Fruit fly (Drosophila melanogaster) whole organism, embryonic: ENCODE data around the gene CG15403.

ENCODE experiments used
- Adf1 ChIP-seq: fragments of 200-800 bp; sonication (Bioruptor generic); IDR thresholded peaks from 2 replicates; pipeline ENCODE4 v1.3.6; 2022; ENCODE audit warnings: missing biosample characterization, missing genetic modification characterization
- Blimp-1 ChIP-seq: fragments of 200-800 bp; sonication (Bioruptor generic); optimal IDR thresholded peaks from 3 replicates; lab custom pipeline; 2018; ENCODE audit warnings: missing biosample characterization, missing genetic modification characterization, mild to moderate bottlenecking, moderate library complexity, missing genetic modification reagents
- CG10274 ChIP-seq: fragments of 200-800 bp; sonication (Bioruptor generic); optimal IDR thresholded peaks from 3 replicates; lab custom pipeline; 2017; ENCODE audit warnings: missing biosample characterization, mild to moderate bottlenecking, missing genetic modification characterization
- CG10431 ChIP-seq: fragments of 200-800 bp; sonication (Bioruptor generic); optimal IDR thresholded peaks from 3 replicates; lab custom pipeline; 2018; ENCODE audit warnings: missing biosample characterization, mild to moderate bottlenecking, missing genetic modification characterization
- CG1233 ChIP-seq: fragments of 200-800 bp; sonication (Bioruptor generic); optimal IDR thresholded peaks from 4 replicates; lab custom pipeline; 2018; ENCODE audit warnings: missing biosample characterization, mild to moderate bottlenecking, missing genetic modification characterization
- CG17568 ChIP-seq: fragments of 200-800 bp; sonication (Bioruptor generic); optimal IDR thresholded peaks from 2 replicates; lab custom pipeline; 2018; ENCODE audit warnings: missing biosample characterization, mild to moderate bottlenecking, missing genetic modification characterization, moderate library complexity
- CG17912 ChIP-seq: fragments of 200-800 bp; sonication (Bioruptor generic); optimal IDR thresholded peaks from 2 replicates; lab custom pipeline; 2018; ENCODE audit warnings: missing biosample characterization, mild to moderate bottlenecking, missing genetic modification characterization
- CG31388 ChIP-seq: fragments of 200-800 bp; sonication (Bioruptor generic); optimal IDR thresholded peaks from 2 replicates; lab custom pipeline; 2016; ENCODE audit warnings: missing biosample characterization, missing genetic modification characterization
- CG4707 ChIP-seq: fragments of 200-800 bp; sonication (Bioruptor generic); optimal IDR thresholded peaks from 2 replicates; lab custom pipeline; 2018; ENCODE audit warnings: missing biosample characterization, mild to moderate bottlenecking, missing genetic modification characterization, moderate library complexity
- CG6654 ChIP-seq: fragments of 200-800 bp; sonication (Bioruptor generic); optimal IDR thresholded peaks from 2 replicates; lab custom pipeline; 2017; ENCODE audit warnings: missing biosample characterization, mild to moderate bottlenecking, missing genetic modification characterization
- CG6689 ChIP-seq: fragments of 200-800 bp; sonication (Bioruptor generic); IDR thresholded peaks from 2 replicates; pipeline ENCODE4 v1.3.6; 2022; ENCODE audit warnings: missing biosample characterization, missing genetic modification characterization
- CG7963 ChIP-seq: fragments of 200-800 bp; sonication (Bioruptor generic); IDR thresholded peaks from 3 replicates; pipeline ENCODE4 v1.3.6; 2022; ENCODE audit warnings: missing biosample characterization, missing genetic modification characterization; ENCODE audit not compliant: partially characterized antibody
- CG8924 ChIP-seq: fragments of 200-800 bp; optimal IDR thresholded peaks from 3 replicates; lab custom pipeline; 2019; ENCODE audit warnings: missing biosample characterization, mild to moderate bottlenecking, missing genetic modification characterization, moderate library complexity
- CoRest ChIP-seq: fragments of 200-800 bp; sonication (Bioruptor generic); optimal IDR thresholded peaks from 3 replicates; lab custom pipeline; 2018; ENCODE audit warnings: missing biosample characterization, mild to moderate bottlenecking, missing genetic modification characterization, moderate library complexity
- D19B ChIP-seq: fragments of 200-800 bp; sonication (Bioruptor generic); optimal IDR thresholded peaks from 2 replicates; lab custom pipeline; 2017; ENCODE audit warnings: missing biosample characterization, mild to moderate bottlenecking, missing genetic modification characterization
- Fer1 ChIP-seq: fragments of 200-800 bp; sonication (Bioruptor generic); optimal IDR thresholded peaks from 2 replicates; lab custom pipeline; 2017; ENCODE audit warnings: missing biosample characterization, mild to moderate bottlenecking, missing genetic modification characterization
- Fer2 ChIP-seq: fragments of 200-800 bp; sonication (Bioruptor generic); optimal IDR thresholded peaks from 2 replicates; lab custom pipeline; 2018; ENCODE audit warnings: missing biosample characterization, mild to moderate bottlenecking, missing genetic modification characterization, moderate library complexity
- H15 ChIP-seq: fragments of 200-800 bp; sonication (Bioruptor generic); IDR thresholded peaks from 3 replicates; pipeline ENCODE4 v1.3.6; 2022; ENCODE audit warnings: missing biosample characterization, missing genetic modification characterization
- Hr51 ChIP-seq, 2 experiments: fragments of 200-800 bp; sonication (Bioruptor generic); optimal IDR thresholded peaks; 2 replicates in 1 of 2; 3 replicates in 1 of 2; lab custom pipeline; 2016 to 2018; ENCODE audit warnings: missing biosample characterization in 2 of 2, missing genetic modification characterization in 2 of 2, mild to moderate bottlenecking in 1 of 2, moderate library complexity in 1 of 2
- Hr78 ChIP-seq, 2 experiments: fragments of 200-800 bp in 1 of 2; fragments of >200 bp in 1 of 2; sonication (Bioruptor generic) in 1 of 2; optimal IDR thresholded peaks; 2 replicates each; lab custom pipeline; 2017 to 2019; ENCODE audit warnings: missing biosample characterization in 2 of 2, missing genetic modification characterization in 2 of 2, mild to moderate bottlenecking in 1 of 2, moderate library complexity in 1 of 2
- MESR4 ChIP-seq: fragments of 200-800 bp; sonication (Bioruptor generic); optimal IDR thresholded peaks from 2 replicates; lab custom pipeline; 2018; ENCODE audit warnings: missing biosample characterization, mild to moderate bottlenecking, missing genetic modification characterization, moderate library complexity
- NC2α ChIP-seq: fragments of 200-800 bp; sonication (Bioruptor generic); optimal IDR thresholded peaks from 2 replicates; lab custom pipeline; 2016; ENCODE audit warnings: missing biosample characterization, missing genetic modification characterization
- Nf-YA ChIP-seq: fragments of 200-800 bp; sonication (Bioruptor generic); IDR thresholded peaks from 2 replicates; pipeline ENCODE4 v1.3.6; 2022; ENCODE audit warnings: missing biosample characterization, missing genetic modification characterization
- Oaz ChIP-seq: fragments of 200-800 bp; sonication (Bioruptor generic); IDR thresholded peaks from 2 replicates; pipeline ENCODE4 v1.3.6; 2022; ENCODE audit warnings: missing biosample characterization, missing genetic modification characterization
- Rfx ChIP-seq: fragments of 200-800 bp; sonication (Bioruptor generic); IDR thresholded peaks from 2 replicates; pipeline ENCODE4 v1.3.6; 2022; ENCODE audit warnings: missing biosample characterization, missing genetic modification characterization
- Sox102F ChIP-seq: fragments of 200-800 bp; sonication (Bioruptor generic); optimal IDR thresholded peaks from 2 replicates; lab custom pipeline; 2018; ENCODE audit warnings: missing biosample characterization, mild to moderate bottlenecking, missing genetic modification characterization, moderate library complexity
- Xbp1 ChIP-seq: fragments of 200-800 bp; sonication (Bioruptor generic); optimal IDR thresholded peaks from 3 replicates; lab custom pipeline; 2016; ENCODE audit warnings: missing biosample characterization, mild to moderate bottlenecking, missing genetic modification characterization
- bbx ChIP-seq: fragments of 200-800 bp; sonication (Bioruptor generic); IDR thresholded peaks from 2 replicates; pipeline ENCODE4 v1.3.6; 2022; ENCODE audit warnings: missing biosample characterization, missing genetic modification characterization; ENCODE audit not compliant: partially characterized antibody
- chinmo ChIP-seq: fragments of 200-800 bp; sonication (Bioruptor generic); IDR thresholded peaks from 4 replicates; pipeline ENCODE4 v1.3.6; 2022; ENCODE audit warnings: missing biosample characterization, missing genetic modification characterization; ENCODE audit not compliant: partially characterized antibody
- chn ChIP-seq: fragments of 200-800 bp; sonication (Bioruptor generic); optimal IDR thresholded peaks from 2 replicates; lab custom pipeline; 2016; ENCODE audit warnings: missing biosample characterization, missing genetic modification characterization
- dan ChIP-seq: fragments of 200-800 bp; sonication (Bioruptor generic); IDR thresholded peaks from 2 replicates; pipeline ENCODE4 v1.3.6; 2022; ENCODE audit warnings: missing biosample characterization, missing genetic modification characterization
- dm ChIP-seq: fragments of 200-800 bp; sonication (Bioruptor generic); optimal IDR thresholded peaks from 3 replicates; lab custom pipeline; 2016; ENCODE audit warnings: missing biosample characterization, missing genetic modification characterization
- dysf ChIP-seq: fragments of 200-800 bp; sonication (Bioruptor generic); IDR thresholded peaks from 3 replicates; pipeline ENCODE4 v1.3.6; 2022; ENCODE audit warnings: missing biosample characterization, missing genetic modification characterization
- fu2 ChIP-seq: fragments of 200-800 bp; sonication (Bioruptor generic); optimal IDR thresholded peaks from 2 replicates; lab custom pipeline; 2016; ENCODE audit warnings: missing biosample characterization, missing genetic modification characterization
- gcm ChIP-seq: fragments of 200-800 bp; sonication (Bioruptor generic); optimal IDR thresholded peaks from 2 replicates; lab custom pipeline; 2019; ENCODE audit warnings: missing biosample characterization, mild to moderate bottlenecking, missing genetic modification characterization, moderate library complexity
- her ChIP-seq: fragments of 200-800 bp; sonication (Bioruptor generic); optimal IDR thresholded peaks from 2 replicates; lab custom pipeline; 2016; ENCODE audit warnings: missing biosample characterization, missing genetic modification characterization
- klu ChIP-seq: fragments of 200-800 bp; sonication (Bioruptor generic); IDR thresholded peaks from 2 replicates; pipeline ENCODE4 v1.3.6; 2022; ENCODE audit warnings: missing biosample characterization, missing genetic modification characterization
- kni ChIP-seq: fragments of 200-800 bp; sonication (Bioruptor generic); optimal IDR thresholded peaks from 3 replicates; lab custom pipeline; 2017; ENCODE audit warnings: mild to moderate bottlenecking, missing biosample characterization, missing genetic modification reagents, missing genetic modification characterization
- lmd ChIP-seq: fragments of 200-800 bp; sonication (Bioruptor generic); IDR thresholded peaks from 2 replicates; pipeline ENCODE4 v1.3.6; 2022; ENCODE audit warnings: missing biosample characterization, missing genetic modification characterization
- pb ChIP-seq: fragments of 200-800 bp; sonication (Bioruptor generic); optimal IDR thresholded peaks from 3 replicates; lab custom pipeline; 2016; ENCODE audit warnings: missing biosample characterization, missing genetic modification characterization
- pita ChIP-seq: fragments of 200-800 bp; sonication (Bioruptor generic); optimal IDR thresholded peaks from 2 replicates; lab custom pipeline; 2017; ENCODE audit warnings: missing biosample characterization, mild to moderate bottlenecking, missing genetic modification characterization
- pnt ChIP-seq: fragments of 200-800 bp; sonication (Bioruptor generic); optimal IDR thresholded peaks from 3 replicates; lab custom pipeline; 2016; ENCODE audit warnings: missing biosample characterization, missing genetic modification characterization
- prd ChIP-seq, 3 experiments: fragments of >200 bp in 2 of 3; fragments of 200-800 bp in 1 of 3; sonication (Bioruptor generic) in 1 of 3; optimal IDR thresholded peaks in 2 of 3; IDR thresholded peaks in 1 of 3; 2 replicates in 2 of 3; 3 replicates in 1 of 3; pipeline versions ENCODE4 v1.3.6 to Lab custom; 2017 to 2022; ENCODE audit warnings: missing biosample characterization in 1 of 3, missing genetic modification characterization in 1 of 3
- salm ChIP-seq: fragments of 200-800 bp; sonication (Bioruptor generic); optimal IDR thresholded peaks from 2 replicates; lab custom pipeline; 2018; ENCODE audit warnings: missing biosample characterization, mild to moderate bottlenecking, missing genetic modification characterization
- shn ChIP-seq: fragments of 200-800 bp; sonication (Bioruptor generic); optimal IDR thresholded peaks from 3 replicates; lab custom pipeline; 2016; ENCODE audit warnings: missing biosample characterization, missing genetic modification characterization
- sqz ChIP-seq: fragments of 200-800 bp; sonication (Bioruptor generic); optimal IDR thresholded peaks from 3 replicates; lab custom pipeline; 2018; ENCODE audit warnings: missing biosample characterization, mild to moderate bottlenecking, missing genetic modification characterization
- trh ChIP-seq: fragments of 200-800 bp; sonication (Bioruptor generic); optimal IDR thresholded peaks from 2 replicates; lab custom pipeline; 2016; ENCODE audit warnings: missing biosample characterization, missing genetic modification characterization
- zen ChIP-seq: fragments of 200-800 bp; sonication (Bioruptor generic); optimal IDR thresholded peaks from 3 replicates; lab custom pipeline; 2018; ENCODE audit warnings: missing biosample characterization, mild to moderate bottlenecking, missing genetic modification characterization, moderate library complexity

CG15403 gene

DNA sequence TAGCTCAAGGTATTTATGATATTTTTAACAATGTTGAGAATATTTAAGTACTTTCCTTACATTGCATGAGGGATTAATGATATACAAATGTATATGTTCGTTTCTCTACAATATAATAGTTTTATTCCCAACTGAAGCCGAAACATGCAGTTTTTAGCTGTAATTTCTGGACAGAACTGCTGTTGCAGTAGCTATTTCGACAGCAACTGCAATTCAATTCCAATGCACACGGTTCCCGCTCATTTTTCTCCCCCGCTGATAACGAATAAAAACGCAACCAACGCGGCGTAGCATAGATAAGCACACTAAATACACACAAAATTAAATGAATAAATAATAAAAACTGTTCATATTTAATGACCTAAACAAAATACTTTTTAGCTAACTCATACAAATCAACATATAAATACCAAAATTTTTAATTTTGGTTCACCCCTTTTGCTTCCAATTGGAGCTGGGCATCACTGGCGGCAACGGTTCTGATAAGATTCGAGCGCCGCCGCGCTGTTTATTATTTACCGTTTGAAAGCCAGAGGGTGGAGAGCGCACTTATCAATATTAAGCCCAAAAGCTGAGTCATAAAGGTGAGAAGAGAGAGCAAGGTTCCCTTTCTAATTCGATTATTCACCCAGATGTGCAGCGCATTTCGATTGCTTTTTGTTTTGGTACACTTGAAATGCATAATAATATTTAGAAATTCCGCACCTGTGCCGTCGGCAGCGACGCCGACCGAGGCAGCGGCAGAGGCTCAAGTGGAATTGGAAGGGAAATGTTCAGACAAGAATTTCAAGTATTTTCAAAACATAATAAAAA lies 30.0 kb downstream of the CG15403 start (continued):
- TF ChIP-seq CG7963: no peak
- no peak for TF ChIP-seq prd (optimal IDR thresholded peaks at IDR 0.05; lab: Kevin White, UChicago)
- TF ChIP-seq prd (GFP tag; IDR thresholded peaks at IDR 0.05; lab: Robert Waterston, UW): no peak
- no peak for TF ChIP-seq klu
- peak; percentile 16 for TF ChIP-seq Sox102F
- peak; percentile 16 for TF ChIP-seq CoRest (tag; lab: Kevin White, UChicago)
- TF ChIP-seq Hr78 (GFP tag; optimal IDR thresholded peaks at IDR 0.05; lab: Kevin White, UChicago): no peak
- no peak for TF ChIP-seq MESR4 (GFP tag; lab: Kevin White, UChicago)
- TF ChIP-seq salm: peak; percentile 11
- TF ChIP-seq CG10431 (GFP tag; lab: Kevin White, UChicago): peak; percentile 16
- no peak for TF ChIP-seq pnt
- TF ChIP-seq sqz (GFP tag; lab: Kevin White, UChicago): no peak
- TF ChIP-seq CG1233 (GFP tag; lab: Kevin White, UChicago): no peak
- peak; percentile 54 for TF ChIP-seq Rfx
- TF ChIP-seq CG10274 (GFP tag; lab: Kevin White, UChicago): no peak
- TF ChIP-seq Oaz (GFP tag; lab: Robert Waterston, UW): no peak
- TF ChIP-seq CG6654 (GFP tag; lab: Kevin White, UChicago): no peak
- TF ChIP-seq lmd (GFP tag; lab: Robert Waterston, UW): peak; percentile 30; the same call in 1 of the 2 replicates
- no peak for TF ChIP-seq her (GFP tag; lab: Kevin White, UChicago)
- TF ChIP-seq dm: no peak
- TF ChIP-seq CG4707 (GFP tag; lab: Kevin White, UChicago): peak; percentile 51
- TF ChIP-seq CG31388: no peak
- peak; percentile 21 for TF ChIP-seq CG8924 (tag; lab: Kevin White, UChicago)
- no peak for TF ChIP-seq chn (GFP tag; lab: Kevin White, UChicago)
- no peak for TF ChIP-seq NC2α (GFP tag; lab: Kevin White, UChicago)
- TF ChIP-seq trh (GFP tag; lab: Kevin White, UChicago): no peak
- no peak for TF ChIP-seq H15 (GFP tag; lab: Robert Waterston, UW)
- TF ChIP-seq zen: no peak
- no peak for TF ChIP-seq gcm (GFP tag; lab: Kevin White, UChicago)
- TF ChIP-seq pita: no peak
- TF ChIP-seq dysf (GFP tag; lab: Robert Waterston, UW): no peak
- no peak for TF ChIP-seq Nf-YA (GFP tag; lab: Robert Waterston, UW)
- peak; percentile 27; the same call in 1 of the 2 replicates for TF ChIP-seq CG6689
- TF ChIP-seq Fer2 (tag; lab: Kevin White, UChicago): no peak
- peak; percentile 52 for TF ChIP-seq Fer1 (GFP tag; lab: Kevin White, UChicago)
- TF ChIP-seq Blimp-1: peak; percentile 31
- no peak for TF ChIP-seq Hr51 (GFP tag; optimal IDR thresholded peaks at IDR 0.05; lab: Kevin White, UChicago)
- TF ChIP-seq dan (GFP tag; lab: Robert Waterston, UW): no peak
- no peak for TF ChIP-seq shn
- TF ChIP-seq chinmo (GFP tag; lab: Robert Waterston, UW): no peak
- TF ChIP-seq kni (GFP tag; lab: Kevin White, UChicago): peak; percentile 45
- no peak for TF ChIP-seq fu2 (GFP tag; lab: Kevin White, UChicago)
- TF ChIP-seq Adf1 (GFP tag; lab: Robert Waterston, UW): peak; percentile 90
- TF ChIP-seq CG17568 (GFP tag; lab: Kevin White, UChicago): no peak
- no peak for TF ChIP-seq Xbp1 (GFP tag; lab: Kevin White, UChicago)
- TF ChIP-seq CG17912: no peak
- TF ChIP-seq pb: no peak
- peak; percentile 49; the same call in 1 of the 2 replicates for TF ChIP-seq bbx (GFP tag; lab: Robert Waterston, UW)
- TF ChIP-seq D19B: no peak
